Worm (Caenorhabditis elegans) whole organism, L2 larva: ENCODE data around the gene klp-12.
A peak's percentile ranks its signal among the peaks of the same experiment; 100 is the strongest.
"Not testable (repeated sequence)": the region's sequence is repeated elsewhere in the genome, so short reads cannot be mapped to it uniquely, and the experiment has no call there.

Experiments used
- F13H6.1 ChIP-seq: sonication (generic microtip); optimal IDR thresholded peaks from 2 replicates; lab custom pipeline; 2016; ENCODE audit warnings: missing genetic modification characterization, missing compliant biosample characterization
- R02D3.7 ChIP-seq: fragments of 150-350 bp; optimal IDR thresholded peaks from 2 replicates; lab custom pipeline; 2014; ENCODE audit warnings: missing biosample characterization, missing genetic modification characterization
- ZK546.5 ChIP-seq: sonication (generic microtip); optimal IDR thresholded peaks from 2 replicates; lab custom pipeline; 2017; ENCODE audit warnings: missing biosample characterization, missing genetic modification characterization
- alr-1 ChIP-seq: fragments of 150-350 bp; optimal IDR thresholded peaks from 2 replicates; lab custom pipeline; 2014; ENCODE audit warnings: missing biosample characterization, missing genetic modification characterization
- ama-1 ChIP-seq: fragments of 150-350 bp; optimal IDR thresholded peaks from 2 replicates; lab custom pipeline; 2018; ENCODE audit warnings: inconsistent platforms
- ceh-16 ChIP-seq: fragments of 150-350 bp; optimal IDR thresholded peaks from 2 replicates; lab custom pipeline; 2014; ENCODE audit warnings: missing biosample characterization, missing genetic modification characterization
- egl-27 ChIP-seq: sonication (generic microtip); optimal IDR thresholded peaks from 3 replicates; lab custom pipeline; 2017; ENCODE audit warnings: missing biosample characterization, missing genetic modification reagents, missing genetic modification characterization
- fos-1 ChIP-seq: fragments of 150-350 bp; optimal IDR thresholded peaks from 2 replicates; lab custom pipeline; 2014; ENCODE audit warnings: missing biosample characterization, missing genetic modification characterization
- gmeb-1 ChIP-seq: fragments of 150-350 bp; optimal IDR thresholded peaks from 2 replicates; lab custom pipeline; 2014; ENCODE audit warnings: missing biosample characterization, missing genetic modification characterization
- lin-11 ChIP-seq: fragments of 150-350 bp; sonication (generic microtip); optimal IDR thresholded peaks from 2 replicates; lab custom pipeline; 2014; ENCODE audit warnings: missing biosample characterization, missing genetic modification characterization, inconsistent platforms, mixed read lengths
- lin-13 ChIP-seq: fragments of 150-350 bp; optimal IDR thresholded peaks from 2 replicates; lab custom pipeline; 2014; ENCODE audit warnings: missing biosample characterization, missing genetic modification reagents, missing genetic modification characterization
- mab-5 ChIP-seq: fragments of 150-350 bp; optimal IDR thresholded peaks from 2 replicates; lab custom pipeline; 2014; ENCODE audit warnings: missing biosample characterization, missing genetic modification characterization
- mdl-1 ChIP-seq, 2 experiments: fragments of 150-350 bp in 1 of 2; sonication (generic microtip) in 1 of 2; optimal IDR thresholded peaks; 2 replicates each; lab custom pipeline; 2017; ENCODE audit warnings: missing biosample characterization in 2 of 2, missing genetic modification characterization in 2 of 2
- nhr-10 ChIP-seq: sonication (generic microtip); optimal IDR thresholded peaks from 2 replicates; lab custom pipeline; 2017; ENCODE audit warnings: missing biosample characterization, missing genetic modification characterization
- nhr-129 ChIP-seq: fragments of 150-350 bp; optimal IDR thresholded peaks from 2 replicates; lab custom pipeline; 2014; ENCODE audit warnings: missing biosample characterization, missing genetic modification characterization
- nhr-21 ChIP-seq: fragments of 150-350 bp; optimal IDR thresholded peaks from 2 replicates; lab custom pipeline; 2014; ENCODE audit warnings: missing biosample characterization, missing genetic modification characterization
- nhr-23 ChIP-seq: fragments of 150-350 bp; optimal IDR thresholded peaks from 2 replicates; lab custom pipeline; 2014; ENCODE audit warnings: missing biosample characterization, missing genetic modification reagents, missing genetic modification characterization
- nhr-237 ChIP-seq: fragments of 150-350 bp; optimal IDR thresholded peaks from 2 replicates; lab custom pipeline; 2014; ENCODE audit warnings: missing biosample characterization, missing genetic modification characterization
- nhr-25 ChIP-seq: fragments of 150-350 bp; sonication (generic microtip); optimal IDR thresholded peaks from 3 replicates; lab custom pipeline; 2014; ENCODE audit warnings: missing biosample characterization, missing genetic modification characterization
- nhr-77 ChIP-seq: fragments of 150-350 bp; optimal IDR thresholded peaks from 2 replicates; lab custom pipeline; 2014; ENCODE audit warnings: missing biosample characterization, missing genetic modification characterization
- sem-4 ChIP-seq: fragments of 150-350 bp; optimal IDR thresholded peaks from 2 replicates; lab custom pipeline; 2014; ENCODE audit warnings: missing biosample characterization, missing genetic modification reagents, missing genetic modification characterization
- skn-1 ChIP-seq: sonication (generic microtip); optimal IDR thresholded peaks from 2 replicates; lab custom pipeline; 2017; ENCODE audit warnings: missing biosample characterization, missing genetic modification characterization
- sma-9 ChIP-seq, 2 experiments: fragments of 150-350 bp in 1 of 2; sonication (generic microtip) in 1 of 2; optimal IDR thresholded peaks; 2 replicates each; lab custom pipeline; 2014 to 2016; ENCODE audit warnings: missing genetic modification characterization in 2 of 2, mild to moderate bottlenecking in 1 of 2, missing biosample characterization in 1 of 2, missing compliant biosample characterization in 1 of 2, missing genetic modification reagents in 1 of 2, moderate library complexity in 1 of 2
- unc-39 ChIP-seq: fragments of 150-350 bp; optimal IDR thresholded peaks from 2 replicates; lab custom pipeline; 2014; ENCODE audit warnings: missing biosample characterization, missing genetic modification characterization
- unc-55 ChIP-seq: fragments of 150-350 bp; sonication (generic microtip); optimal IDR thresholded peaks from 3 replicates; lab custom pipeline; 2014; ENCODE audit warnings: missing biosample characterization, missing genetic modification reagents, missing genetic modification characterization
- unc-62 ChIP-seq: fragments of 150-350 bp; optimal IDR thresholded peaks from 2 replicates; lab custom pipeline; 2014; ENCODE audit warnings: missing biosample characterization, missing genetic modification reagents, missing genetic modification characterization
- zag-1 ChIP-seq: fragments of 150-350 bp; optimal IDR thresholded peaks from 2 replicates; lab custom pipeline; 2014; ENCODE audit warnings: missing biosample characterization, missing genetic modification characterization
- ztf-11 ChIP-seq: sonication (generic microtip); optimal IDR thresholded peaks from 2 replicates; lab custom pipeline; 2017; ENCODE audit warnings: missing biosample characterization, missing genetic modification characterization

klp-12 gene

DNA sequence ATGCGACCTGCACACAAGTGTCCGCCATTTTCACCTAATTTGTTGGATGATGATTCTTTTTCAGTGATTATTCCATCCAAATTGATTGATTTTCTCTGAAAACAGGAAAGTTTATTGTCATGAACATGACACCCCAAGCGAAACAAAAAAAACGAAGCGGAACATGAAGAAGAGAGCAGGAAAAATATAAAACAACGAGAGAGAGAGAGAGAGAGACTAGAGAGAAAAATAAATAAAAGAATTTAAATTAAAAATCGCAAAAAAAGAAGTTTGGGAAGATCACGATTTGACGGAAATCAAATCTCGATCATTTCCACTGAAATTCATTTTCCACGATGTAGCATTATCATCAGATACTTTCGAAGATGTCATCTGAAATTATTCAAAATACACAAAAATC lies at the start of gene klp-12:
Gene klp-12, minus strand, starts transcription at position 101 of the 400 bp plus-strand sequence.
- no peak for TF ChIP-seq lin-11 (tag; lab: Kevin White, UChicago)
- no peak for TF ChIP-seq nhr-25 (tag; lab: Kevin White, UChicago)
- TF ChIP-seq unc-62 (GFP tag; lab: Kevin White, UChicago): no peak
- no peak for TF ChIP-seq mdl-1 (tag; optimal IDR thresholded peaks at IDR 0.05; lab: Kevin White, UChicago)
- TF ChIP-seq ZK546.5: no peak

DNA sequence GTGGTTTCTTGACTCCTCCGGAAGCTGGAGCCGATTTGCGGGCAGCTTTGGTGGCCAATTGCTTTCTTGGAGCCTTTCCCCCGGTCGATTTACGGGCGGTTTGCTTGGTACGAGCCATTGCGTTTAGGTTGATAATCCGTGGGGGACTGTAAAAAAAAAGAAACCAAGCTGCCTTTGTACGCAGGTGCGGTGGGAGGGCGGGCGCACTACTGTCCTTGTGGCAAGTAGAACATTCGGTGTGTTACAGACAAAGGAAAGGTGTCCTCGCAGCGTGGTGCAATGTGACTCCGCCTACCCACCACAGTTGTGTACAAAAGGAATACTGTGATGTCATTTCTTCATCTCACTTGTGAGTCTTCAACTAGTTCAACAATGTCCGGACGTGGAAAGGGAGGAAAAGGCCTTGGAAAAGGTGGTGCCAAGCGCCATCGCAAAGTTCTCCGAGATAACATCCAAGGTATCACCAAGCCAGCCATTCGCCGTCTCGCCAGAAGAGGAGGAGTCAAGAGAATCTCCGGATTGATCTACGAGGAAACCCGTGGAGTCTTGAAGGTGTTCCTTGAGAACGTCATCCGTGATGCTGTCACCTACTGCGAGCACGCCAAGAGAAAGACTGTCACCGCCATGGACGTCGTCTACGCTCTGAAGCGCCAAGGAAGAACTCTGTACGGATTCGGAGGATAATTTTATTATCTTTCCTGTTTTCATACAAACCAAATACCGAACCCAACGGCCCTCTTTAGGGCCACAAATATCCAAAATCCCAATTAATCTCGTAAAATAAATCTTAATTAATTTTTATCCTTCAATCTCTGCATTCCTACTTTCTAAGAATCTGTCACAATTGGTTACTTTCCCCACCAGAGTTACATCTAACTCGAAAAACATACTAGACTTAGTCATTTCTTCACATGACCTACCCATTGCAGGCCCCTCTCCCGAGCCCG lies 47.3 kb upstream of the klp-12 start, which contains the start of the genes his-63 and his-64:
Gene his-63, minus strand, starts transcription at position 118 of the 947 bp plus-strand sequence.
Gene his-64, plus strand, starts transcription at position 373 of the 947 bp plus-strand sequence.
- TF ChIP-seq ceh-16: peak; percentile 14

DNA sequence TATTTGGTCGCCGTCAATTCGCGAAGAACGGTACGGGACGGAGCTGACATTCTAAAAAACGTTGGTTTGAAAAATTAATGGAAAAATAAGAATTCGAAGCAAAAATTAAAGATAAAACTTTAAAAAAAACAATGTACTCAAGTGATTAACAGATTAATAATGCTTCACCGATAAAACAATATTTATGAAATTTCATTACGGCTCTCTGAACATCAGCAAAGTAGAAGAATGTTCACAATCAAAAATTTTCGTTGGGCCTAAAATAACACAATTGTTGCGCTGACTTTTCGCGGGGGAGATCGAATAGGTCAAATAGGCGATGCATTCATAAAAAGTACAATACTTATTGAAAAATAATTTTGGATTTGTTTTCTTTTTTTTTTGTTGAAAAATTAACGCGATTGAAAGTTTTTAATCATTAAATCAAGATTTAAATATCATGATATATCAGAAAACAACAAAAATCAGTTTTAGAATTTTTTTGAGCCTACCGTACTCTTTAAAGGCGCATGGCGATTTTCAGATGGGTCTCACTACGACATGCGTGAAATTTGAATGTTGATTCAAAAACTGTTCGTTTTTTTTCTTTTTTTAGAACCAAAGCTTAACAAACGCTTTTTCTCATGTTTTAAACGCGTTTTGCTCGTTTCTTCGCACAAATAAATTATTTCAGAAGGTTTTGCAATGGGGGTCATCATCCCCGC lies 43.8 kb upstream of the klp-12 start, which contains the start of the genes memi-3 and cyp-31A2:
Gene memi-3, minus strand, starts transcription at position 51 of the 704 bp plus-strand sequence.
Gene cyp-31A2, plus strand, starts transcription at position 674 of the 704 bp plus-strand sequence.
- TF ChIP-seq egl-27 (tag; lab: Kevin White, UChicago) (no peak), unc-55 (GFP tag; lab: Kevin White, UChicago) (no peak), mdl-1 (tag; optimal IDR thresholded peaks at IDR 0.05; lab: Kevin White, UChicago) (no peak), nhr-21 (no peak), nhr-10 (no peak), lin-11 (tag; lab: Kevin White, UChicago) (no peak), R02D3.7 (tag; lab: Kevin White, UChicago) (no peak), F13H6.1 (no peak), fos-1 (tag; lab: Kevin White, UChicago) (no peak), nhr-25 (tag; lab: Kevin White, UChicago) (no peak), sma-9 (GFP tag; optimal IDR thresholded peaks at IDR 0.05; lab: Kevin White, UChicago) (no peak), sma-9 (tag; optimal IDR thresholded peaks at IDR 0.05; lab: Kevin White, UChicago) (no peak), zag-1 (tag; lab: Kevin White, UChicago) (no peak), sem-4 (tag; lab: Kevin White, UChicago) (no peak), gmeb-1 (tag; lab: Kevin White, UChicago) (no peak)
- TF ChIP-seq, all 48 proteins: peak for 0

DNA sequence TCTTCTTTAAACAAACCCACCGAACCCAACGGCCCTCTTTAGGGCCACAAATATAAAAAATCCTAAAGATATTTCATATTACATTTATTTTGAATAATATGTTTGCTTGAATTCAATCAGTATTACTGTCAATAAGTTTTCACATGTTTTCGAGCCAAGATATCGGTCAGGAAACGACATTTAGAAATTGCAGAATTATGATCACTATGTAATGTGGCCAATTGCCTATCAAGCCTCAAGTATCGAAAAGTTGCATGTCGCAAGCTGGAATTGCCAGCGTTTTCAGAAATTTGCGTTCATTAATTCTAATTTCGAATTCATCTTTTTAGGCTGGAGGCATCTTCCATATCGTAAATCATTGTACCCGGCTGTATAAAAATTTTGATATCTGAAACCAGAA lies 41.8 kb upstream of the klp-12 start:
- TF ChIP-seq unc-39 (tag; lab: Kevin White, UChicago) (no peak), alr-1 (no peak), nhr-23 (tag; lab: Kevin White, UChicago) (no peak), nhr-129 (no peak)

DNA sequence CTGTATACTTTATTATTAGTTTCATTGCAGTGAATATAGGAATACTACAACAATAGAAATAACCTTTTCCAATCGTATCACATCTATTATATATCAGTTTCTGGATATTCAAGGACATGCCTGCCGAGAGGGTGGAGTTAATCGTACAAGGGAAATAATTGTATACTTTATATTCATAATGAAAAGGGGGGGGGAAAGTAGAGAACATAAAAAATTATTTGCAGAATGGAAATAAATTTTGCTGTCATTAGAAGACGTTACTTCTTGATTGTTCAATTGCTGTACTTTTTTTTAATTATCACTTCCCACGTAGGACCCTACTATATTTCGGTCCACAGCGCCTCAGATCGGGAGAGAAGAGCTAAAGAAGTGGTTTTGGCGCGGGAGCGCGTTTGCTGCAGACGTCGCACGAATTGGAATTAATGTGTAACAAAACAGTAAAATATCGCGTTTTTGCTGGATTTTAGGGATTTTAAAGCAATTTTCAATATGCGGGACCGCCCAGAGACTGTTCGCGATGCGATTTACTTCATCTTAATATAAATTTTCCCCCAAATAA lies 38.7 kb upstream of the klp-12 start, which contains the start of gene dsl-6:
Gene dsl-6, minus strand, starts transcription at position 51 of the 559 bp plus-strand sequence.
- not testable (repeated sequence) for TF ChIP-seq ceh-16; lin-11 (tag; lab: Kevin White, UChicago); nhr-77

DNA sequence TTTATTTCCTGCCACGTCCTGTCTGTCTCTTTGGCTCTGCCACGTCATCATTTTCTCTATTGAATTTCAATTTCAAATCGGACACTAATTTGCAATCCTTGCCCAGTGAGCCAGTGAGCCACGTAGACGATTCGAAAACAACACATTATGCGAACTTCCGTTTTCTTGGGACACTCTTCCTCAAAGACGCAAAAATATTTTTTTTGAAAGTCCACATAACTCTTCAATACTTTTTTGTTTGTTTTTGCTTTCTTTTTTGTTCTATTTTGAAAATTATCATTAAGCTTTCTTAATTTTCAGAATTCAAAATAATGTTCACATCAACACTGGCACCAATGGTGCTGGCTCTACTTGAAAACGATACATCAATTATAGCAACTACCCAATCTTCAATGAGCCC lies 34.6 kb upstream of the klp-12 start, which contains the start of gene tag-89:
Gene tag-89, plus strand, starts transcription at position 301 of the 400 bp plus-strand sequence.
- TF ChIP-seq mdl-1 (tag; optimal IDR thresholded peaks at IDR 0.05; lab: Kevin White, UChicago): no peak
- no peak for TF ChIP-seq ztf-11 (tag; lab: Kevin White, UChicago)
- TF ChIP-seq mab-5: no peak
- no peak for TF ChIP-seq ama-1 (lab: Kevin White, UChicago)
- TF ChIP-seq ZK546.5: no peak
- no peak for TF ChIP-seq nhr-129
- TF ChIP-seq sem-4 (tag; lab: Kevin White, UChicago): no peak
- TF ChIP-seq lin-13 (GFP tag; lab: Kevin White, UChicago): no peak
- TF ChIP-seq nhr-237: no peak
- no peak for TF ChIP-seq skn-1
- TF ChIP-seq nhr-10: no peak
